Worm (Caenorhabditis elegans) whole organism, L4 larva: Measurements from ENCODE around the gene F08D12.4.
A peak's percentile ranks its signal among the peaks of the same experiment; 100 is the strongest.

Experiments
- T20F7.1 ChIP-seq: fragments of 200-800 bp; sonication (Bioruptor generic); optimal IDR thresholded peaks from 2 replicates; lab custom pipeline; 2018; ENCODE audit warnings: mild to moderate bottlenecking, missing genetic modification characterization, missing compliant biosample characterization
- T26A8.4 ChIP-seq: fragments of 200-800 bp; sonication (Bioruptor generic); IDR thresholded peaks from 2 replicates; pipeline ENCODE4 v1.3.6; 2022; ENCODE audit warnings: missing genetic modification characterization, missing compliant biosample characterization
- Y105C5A.15 ChIP-seq: fragments of 200-800 bp; sonication (Bioruptor generic); IDR thresholded peaks from 2 replicates; pipeline ENCODE4 v1.3.6; 2022; ENCODE audit warnings: missing genetic modification characterization, missing compliant biosample characterization
- Y75B8A.6 ChIP-seq: fragments of 200-800 bp; sonication (Bioruptor generic); IDR thresholded peaks from 2 replicates; pipeline ENCODE4 v1.3.6; 2022; ENCODE audit warnings: missing genetic modification reagents, missing genetic modification characterization, missing compliant biosample characterization
- aha-1 ChIP-seq: fragments of 150-350 bp; peaks from one replicate; lab custom pipeline; 2014; ENCODE audit warnings: missing biosample characterization, missing genetic modification characterization
- ama-1 ChIP-seq: fragments of 150-350 bp; optimal IDR thresholded peaks from 2 replicates; lab custom pipeline; 2014; ENCODE audit warnings: inconsistent platforms, mixed read lengths
- ceh-28 ChIP-seq: fragments of 150-350 bp; optimal IDR thresholded peaks from 2 replicates; lab custom pipeline; 2014; ENCODE audit warnings: missing biosample characterization, missing genetic modification reagents, missing genetic modification characterization
- ceh-44 ChIP-seq: fragments of 200-800 bp; sonication (Bioruptor generic); IDR thresholded peaks from 2 replicates; pipeline ENCODE4 v1.3.6; 2022; ENCODE audit warnings: missing genetic modification reagents, missing genetic modification characterization, missing compliant biosample characterization
- ceh-82 ChIP-seq: sonication (generic microtip); optimal IDR thresholded peaks from 2 replicates; lab custom pipeline; 2017; ENCODE audit warnings: missing biosample characterization, missing genetic modification characterization
- ces-1 ChIP-seq: fragments of 150-350 bp; sonication (generic microtip); optimal IDR thresholded peaks from 4 replicates; lab custom pipeline; 2014; ENCODE audit warnings: missing biosample characterization, missing genetic modification reagents, missing genetic modification characterization
- daf-12 ChIP-seq: fragments of 150-350 bp; optimal IDR thresholded peaks from 2 replicates; lab custom pipeline; 2014; ENCODE audit warnings: missing biosample characterization, missing genetic modification reagents, missing genetic modification characterization
- duxl-1 ChIP-seq: sonication (generic microtip); optimal IDR thresholded peaks from 2 replicates; lab custom pipeline; 2016; ENCODE audit warnings: mild to moderate bottlenecking, missing genetic modification characterization, moderate library complexity, missing compliant biosample characterization; ENCODE audit not compliant: poor library complexity
- dve-1 ChIP-seq: sonication (generic microtip); optimal IDR thresholded peaks from 2 replicates; lab custom pipeline; 2017; ENCODE audit warnings: antibody characterized with exemption, mild to moderate bottlenecking, missing genetic modification characterization, missing compliant biosample characterization; ENCODE audit not compliant: insufficient read depth
- hif-1 ChIP-seq, 2 experiments: sonication (generic microtip); optimal IDR thresholded peaks; 2 replicates each; lab custom pipeline; 2016 to 2017; ENCODE audit warnings: missing compliant biosample characterization in 2 of 2, missing genetic modification characterization in 2 of 2, missing genetic modification reagents in 2 of 2, missing genotype in 2 of 2, mild to moderate bottlenecking in 1 of 2
- hlh-11 ChIP-seq: fragments of 200-800 bp; sonication (Bioruptor generic); optimal IDR thresholded peaks from 2 replicates; lab custom pipeline; 2018; ENCODE audit warnings: mild to moderate bottlenecking, missing genetic modification characterization, missing compliant biosample characterization
- lin-13 ChIP-seq: fragments of 150-350 bp; optimal IDR thresholded peaks from 2 replicates; lab custom pipeline; 2014; ENCODE audit warnings: missing biosample characterization, missing genetic modification reagents, missing genetic modification characterization
- lin-29 ChIP-seq: fragments of 200-800 bp; sonication (Bioruptor generic); IDR thresholded peaks from 2 replicates; pipeline ENCODE4 v1.3.6; 2022; ENCODE audit warnings: missing genetic modification reagents, missing genetic modification characterization, missing compliant biosample characterization
- lin-38 ChIP-seq: fragments of 200-800 bp; sonication (Bioruptor generic); IDR thresholded peaks from 2 replicates; pipeline ENCODE4 v1.3.6; 2022; ENCODE audit warnings: missing genetic modification reagents, missing genetic modification characterization, missing compliant biosample characterization
- mes-2 ChIP-seq: sonication (generic microtip); optimal IDR thresholded peaks from 2 replicates; lab custom pipeline; 2016; ENCODE audit warnings: missing genotype, mild to moderate bottlenecking, missing genetic modification characterization, missing compliant biosample characterization; ENCODE audit not compliant: poor library complexity, severe bottlenecking
- mxl-3 ChIP-seq: fragments of 200-800 bp; sonication (Bioruptor generic); optimal IDR thresholded peaks from 2 replicates; lab custom pipeline; 2018; ENCODE audit warnings: mild to moderate bottlenecking, missing genetic modification characterization, missing compliant biosample characterization
- nhr-111 ChIP-seq: fragments of 200-800 bp; sonication (Bioruptor generic); optimal IDR thresholded peaks from 2 replicates; lab custom pipeline; 2018; ENCODE audit warnings: mild to moderate bottlenecking, missing genetic modification characterization, missing compliant biosample characterization
- nhr-28 ChIP-seq: fragments of 150-350 bp; optimal IDR thresholded peaks from 2 replicates; lab custom pipeline; 2014; ENCODE audit warnings: missing biosample characterization, missing genetic modification characterization
- nhr-76 ChIP-seq: fragments of 150-350 bp; optimal IDR thresholded peaks from 2 replicates; lab custom pipeline; 2014; ENCODE audit warnings: missing biosample characterization, missing genetic modification characterization
- nhr-77 ChIP-seq: fragments of 150-350 bp; optimal IDR thresholded peaks from 2 replicates; lab custom pipeline; 2014; ENCODE audit warnings: missing biosample characterization, missing genetic modification characterization
- pqm-1 ChIP-seq: sonication (generic microtip); optimal IDR thresholded peaks from 2 replicates; lab custom pipeline; 2017; ENCODE audit warnings: missing biosample characterization, missing genetic modification characterization
- saeg-2 ChIP-seq: fragments of 200-800 bp; sonication (Bioruptor generic); IDR thresholded peaks from 2 replicates; pipeline ENCODE4 v1.3.6; 2022; ENCODE audit warnings: missing genetic modification reagents, missing genetic modification characterization, missing compliant biosample characterization
- sdz-12 ChIP-seq: fragments of 200-800 bp; sonication (Bioruptor generic); optimal IDR thresholded peaks from 2 replicates; lab custom pipeline; 2018; ENCODE audit warnings: mild to moderate bottlenecking, missing genetic modification characterization, missing compliant biosample characterization
- set-16 ChIP-seq: fragments of 200-800 bp; sonication (Bioruptor generic); IDR thresholded peaks from 2 replicates; pipeline ENCODE4 v1.3.6; 2022; ENCODE audit warnings: missing genetic modification reagents, missing genetic modification characterization, missing compliant biosample characterization
- snpc-4 ChIP-seq: fragments of 150-350 bp; optimal IDR thresholded peaks from 2 replicates; lab custom pipeline; 2014; ENCODE audit warnings: missing biosample characterization, missing genetic modification characterization
- spr-3 ChIP-seq: fragments of 200-800 bp; sonication (Bioruptor generic); optimal IDR thresholded peaks from 2 replicates; lab custom pipeline; 2018; ENCODE audit warnings: mild to moderate bottlenecking, missing genetic modification characterization, missing compliant biosample characterization
- tra-1 ChIP-seq: fragments of 200-800 bp; sonication (Bioruptor generic); IDR thresholded peaks from 2 replicates; pipeline ENCODE4 v1.3.6; 2022; ENCODE audit warnings: missing genetic modification reagents, missing genetic modification characterization, missing compliant biosample characterization
- unc-62 ChIP-seq, 3 experiments: fragments of 150-350 bp in 1 of 3; sonication (generic microtip); optimal IDR thresholded peaks in 2 of 3; peaks in 1 of 3; 1 replicate in 1 of 3; 2 replicates in 2 of 3; lab custom pipeline; 2014 to 2017; ENCODE audit warnings: missing biosample characterization in 3 of 3, missing genetic modification characterization in 3 of 3, missing genetic modification reagents in 3 of 3, missing genotype in 1 of 3
- zag-1 ChIP-seq: fragments of 150-350 bp; optimal IDR thresholded peaks from 2 replicates; lab custom pipeline; 2014; ENCODE audit warnings: missing biosample characterization, missing genetic modification characterization
- zip-11 ChIP-seq: fragments of 200-800 bp; sonication (Bioruptor generic); IDR thresholded peaks from 2 replicates; pipeline ENCODE4 v1.3.6; 2022; ENCODE audit warnings: missing genetic modification characterization, missing compliant biosample characterization
- ztf-11 ChIP-seq: fragments of 150-350 bp; optimal IDR thresholded peaks from 2 replicates; lab custom pipeline; 2014; ENCODE audit warnings: missing biosample characterization, missing genetic modification characterization

Gene F08D12.4

ce11 chrII:2822435-2822920 lies 44.5 kb downstream of the F08D12.4 start, which contains the start of the genes fut-4 and K12H6.10:
Gene fut-4, minus strand, starts transcription at chrII:2822535.
Gene K12H6.10, plus strand, starts transcription at chrII:2822870.
- TF ChIP-seq ceh-82 (tag; lab: Kevin White, UChicago) = no peak
- no peak for TF ChIP-seq nhr-77
- no peak for TF ChIP-seq lin-29 (GFP tag; lab: Robert Waterston, UW)
- no peak for TF ChIP-seq Y105C5A.15
- no peak for TF ChIP-seq nhr-76 (tag; lab: Kevin White, UChicago)
- no peak for TF ChIP-seq ceh-28 (tag; lab: Kevin White, UChicago)
- no peak for TF ChIP-seq mes-2 (tag; lab: Kevin White, UChicago)
- TF ChIP-seq set-16 (GFP tag; lab: Robert Waterston, UW) = no peak
- TF ChIP-seq pqm-1 (tag; lab: Kevin White, UChicago) = no peak
- TF ChIP-seq tra-1 = no peak

DNA sequence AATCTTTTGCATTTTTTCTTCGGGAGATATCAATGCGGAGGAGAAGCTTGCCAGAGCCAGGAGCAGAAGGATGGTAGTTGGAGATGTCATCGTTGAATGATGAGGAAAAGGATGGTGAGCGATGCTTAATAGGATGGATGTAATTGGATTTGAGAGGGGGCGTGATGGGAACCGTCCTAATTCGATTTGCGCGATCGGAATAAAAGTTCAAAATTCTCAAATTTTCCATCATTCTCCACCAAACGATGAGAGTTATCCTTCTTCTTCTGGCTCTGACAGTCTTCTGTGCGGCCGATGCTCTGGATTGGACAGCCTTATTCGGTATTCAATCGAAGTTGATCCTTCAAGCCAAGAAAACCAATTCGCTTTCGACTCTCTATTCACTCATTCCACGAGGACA lies 46.2 kb downstream of the F08D12.4 start, which contains the start of the genes K12H6.4 and K12H6.9:
K12H6.4 (minus strand) TSS at position 101 of the 400 bp plus-strand sequence.
K12H6.9 (plus strand) TSS at position 236 of the 400 bp plus-strand sequence.
- TF ChIP-seq lin-13 (GFP tag; lab: Kevin White, UChicago) (no peak), unc-62 (GFP tag; optimal IDR thresholded peaks at IDR 0.05 in 1 of 2; lab: Kevin White, UChicago) (no peak), unc-62 (tag; optimal IDR thresholded peaks at IDR 0.05; lab: Kevin White, UChicago) (no peak), spr-3 (no peak), dve-1 (no peak), zag-1 (tag; lab: Kevin White, UChicago) (no peak), daf-12 (tag; lab: Kevin White, UChicago) (no peak), nhr-111 (no peak), T26A8.4 (GFP tag; lab: Robert Waterston, UW) (no peak), ztf-11 (no peak), mxl-3 (GFP tag; lab: Kevin White, UChicago) (no peak), Y75B8A.6 (GFP tag; lab: Robert Waterston, UW) (no peak), T20F7.1 (GFP tag; lab: Kevin White, UChicago) (no peak), snpc-4 (tag; lab: Kevin White, UChicago) (no peak), saeg-2 (GFP tag; lab: Robert Waterston, UW) (no peak), lin-38 (GFP tag; lab: Robert Waterston, UW) (no peak), ces-1 (GFP tag; lab: Kevin White, UChicago) (no peak)

DNA sequence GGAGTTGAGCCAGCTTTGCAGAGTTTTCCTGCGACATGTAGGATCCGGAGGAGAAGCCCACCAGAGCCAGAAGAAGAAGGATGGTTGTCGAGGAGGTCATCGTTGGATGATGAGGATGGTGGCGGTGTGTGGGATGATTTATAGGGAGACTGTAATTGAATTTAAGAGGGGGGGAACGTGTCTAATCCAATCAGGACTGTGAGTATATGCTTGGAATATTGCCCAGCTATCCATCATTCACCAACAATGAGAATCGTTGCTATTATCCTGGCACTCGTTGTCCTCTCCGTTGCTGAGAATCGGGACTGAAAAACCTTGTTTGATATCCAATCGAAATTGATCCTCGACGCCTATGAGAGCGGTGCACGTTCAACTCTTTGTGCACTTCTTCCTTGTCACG lies 48.1 kb downstream of the F08D12.4 start, which contains the start of gene K12H6.5:
K12H6.5 (minus strand) TSS at position 101 of the 400 bp plus-strand sequence.
- TF ChIP-seq Y105C5A.15 (no peak), nhr-28 (no peak), hif-1 (tag; optimal IDR thresholded peaks at IDR 0.05; lab: Kevin White, UChicago) (no peak)

DNA sequence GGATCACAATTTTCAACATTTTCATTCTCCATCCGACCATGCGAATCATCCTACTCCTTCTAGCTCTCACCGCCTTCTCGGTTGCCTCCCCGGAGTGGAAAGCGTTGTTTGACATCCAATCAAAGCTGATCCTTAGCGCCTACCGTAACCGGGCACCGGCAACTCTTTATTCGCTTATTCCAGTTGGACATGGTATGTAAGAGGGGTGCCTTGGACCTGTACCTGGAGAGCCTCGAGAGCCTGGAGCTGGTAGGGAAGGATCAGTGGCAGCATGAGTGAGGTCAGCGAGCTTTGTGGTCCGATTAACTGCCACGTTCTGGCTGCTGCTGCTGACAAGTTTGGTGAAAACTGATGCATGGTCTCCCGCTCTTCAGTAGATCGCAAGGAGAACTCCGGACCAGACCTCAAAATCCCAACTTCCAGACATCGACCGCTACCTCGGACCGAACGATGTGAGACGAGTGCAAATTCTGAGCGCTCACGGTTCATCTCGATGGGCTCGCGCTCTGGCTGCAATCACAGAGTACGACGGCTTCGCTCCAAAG lies 50.0 kb downstream of the F08D12.4 start, which contains the start of gene K12H6.8:
K12H6.8 (plus strand) TSS at position 38 of the 545 bp plus-strand sequence.
- TF ChIP-seq hlh-11 (tag; lab: Kevin White, UChicago) = no peak
- no peak for TF ChIP-seq hif-1 (tag; optimal IDR thresholded peaks at IDR 0.05; lab: Kevin White, UChicago)
- TF ChIP-seq duxl-1 (tag; lab: Kevin White, UChicago) = peak; percentile 21
- TF ChIP-seq sdz-12 (GFP tag; lab: Kevin White, UChicago) = peak; percentile 45
- TF ChIP-seq aha-1 = no peak
- TF ChIP-seq ceh-44 (GFP tag; lab: Robert Waterston, UW) = no peak
- TF ChIP-seq set-16 (GFP tag; lab: Robert Waterston, UW) = peak; percentile 72
- TF ChIP-seq ama-1 = no peak
- TF ChIP-seq zip-11 (GFP tag; lab: Robert Waterston, UW) = no peak
- TF ChIP-seq, all 104 proteins: peak for 3
